Fruit fly (Drosophila melanogaster): ENCODE results near the gene CG31251.

Gene CG31251

DNA sequence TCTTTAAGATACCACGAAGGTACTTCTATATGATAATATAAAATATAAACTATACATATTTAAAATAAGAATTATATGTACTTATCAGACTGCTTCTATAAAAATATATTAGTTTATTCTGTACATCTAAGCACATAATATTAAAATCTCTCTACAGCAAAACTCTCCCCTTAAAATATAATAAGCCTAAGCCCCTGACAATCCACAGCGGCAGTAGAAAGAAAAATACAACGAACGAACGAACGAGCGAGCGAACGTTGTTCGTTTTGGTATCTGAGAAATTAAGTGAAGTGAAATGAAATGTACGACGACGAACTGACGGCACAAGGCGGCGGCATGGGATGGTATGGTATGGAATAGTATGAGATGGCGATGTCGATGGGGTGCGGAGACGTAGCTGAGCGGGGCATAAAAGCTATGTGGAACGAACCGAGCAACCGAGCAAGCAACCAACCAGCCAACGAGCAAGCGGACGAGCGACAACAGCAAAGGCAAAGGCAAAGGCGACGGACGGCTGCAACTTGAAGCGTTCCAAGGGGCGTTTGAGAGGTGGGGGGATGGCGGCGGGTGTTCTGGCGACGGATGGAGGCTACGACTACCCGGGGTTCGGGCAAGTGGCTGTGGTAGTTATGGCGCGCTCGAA is 15.9 kb upstream of the CG31251 start (continued):
- TF ChIP-seq CG32772 (GFP tag; IDR thresholded peaks at IDR 0.05) = peak; percentile 98
- peak; percentile 98 for TF ChIP-seq Fer2 (tag; optimal IDR thresholded peaks at IDR 0.05)
- no peak for TF ChIP-seq prd (optimal IDR thresholded peaks at IDR 0.05)
- peak; percentile 98 for TF ChIP-seq prd (GFP tag; IDR thresholded peaks at IDR 0.05)
- peak in 1 of 2 experiments; percentile 95 for TF ChIP-seq Hr78 (GFP tag; optimal IDR thresholded peaks at IDR 0.05)
- TF ChIP-seq Hr39 (optimal IDR thresholded peaks at IDR 0.05) = no peak
- peak; percentile 98 for TF ChIP-seq sob (GFP tag; IDR thresholded peaks at IDR 0.05)
- peak; percentile 0 for TF ChIP-seq BEAF-32 (GFP tag; optimal IDR thresholded peaks at IDR 0.05)
- peak; percentile 100 for TF ChIP-seq Fer1 (GFP tag; optimal IDR thresholded peaks at IDR 0.05)
- TF ChIP-seq mld (GFP tag; IDR thresholded peaks at IDR 0.05; ENCODE audit: partially characterized antibody) = no peak
- TF ChIP-seq CG18599 (GFP tag; optimal IDR thresholded peaks at IDR 0.05) = peak; percentile 100
- TF ChIP-seq dimm (GFP tag; IDR thresholded peaks at IDR 0.05) = peak; percentile 88
- TF ChIP-seq CG11560 (tag; IDR thresholded peaks at IDR 0.05) = peak; percentile 90
- TF ChIP-seq CG10147 (GFP tag; optimal IDR thresholded peaks at IDR 0.05) = peak; percentile 98
- peak; percentile 99 for TF ChIP-seq gem (tag; optimal IDR thresholded peaks at IDR 0.05)
- peak; percentile 99 for TF ChIP-seq Hand (GFP tag; optimal IDR thresholded peaks at IDR 0.05)
- TF ChIP-seq CG9215 (GFP tag; IDR thresholded peaks at IDR 0.05) = peak; percentile 98
- peak; percentile 98 for TF ChIP-seq CG7372 (GFP tag; IDR thresholded peaks at IDR 0.05)
- peak; percentile 100 for TF ChIP-seq CG10543 (GFP tag; optimal IDR thresholded peaks at IDR 0.05)
- TF ChIP-seq h (optimal IDR thresholded peaks at IDR 0.05) = no peak
- TF ChIP-seq sna (GFP tag; IDR thresholded peaks at IDR 0.05; ENCODE audit: partially characterized antibody) = 0 out of 2 replicates have a peak, but pooled peaks have one; percentile 32
- no peak; the same call in none of the 4 replicates for TF ChIP-seq Gug (GFP tag; IDR thresholded peaks at IDR 0.05)
- TF ChIP-seq Spps (tag; optimal IDR thresholded peaks at IDR 0.05) = peak; percentile 97
- TF ChIP-seq ro (GFP tag; IDR thresholded peaks at IDR 0.05) = peak; percentile 95
- TF ChIP-seq CG14050 (GFP tag; IDR thresholded peaks at IDR 0.05) = peak; percentile 97
- TF ChIP-seq abd-A (tag; optimal IDR thresholded peaks at IDR 0.05) = peak; percentile 94
- TF ChIP-seq CG16779 (GFP tag; IDR thresholded peaks at IDR 0.05) = peak; percentile 85
- no peak for TF ChIP-seq CG34224 (GFP tag; IDR thresholded peaks at IDR 0.05; ENCODE audit: partially characterized antibody)
- peak; percentile 97 for TF ChIP-seq CG4424 (GFP tag; optimal IDR thresholded peaks at IDR 0.05)
- TF ChIP-seq dati (GFP tag; IDR thresholded peaks at IDR 0.05) = peak; percentile 92
- no peak for TF ChIP-seq pzg (GFP tag; optimal IDR thresholded peaks at IDR 0.05)
- TF ChIP-seq E2f2 (GFP tag; IDR thresholded peaks at IDR 0.05) = peak; percentile 88
- peak; percentile 45 for TF ChIP-seq her (GFP tag; optimal IDR thresholded peaks at IDR 0.05)
- TF ChIP-seq dan (GFP tag; IDR thresholded peaks at IDR 0.05) = peak; percentile 53; the same call in 1 of the 2 replicates
- 0 out of 3 replicates have a peak, but pooled peaks have one; percentile 1 for TF ChIP-seq HLH4C (GFP tag; IDR thresholded peaks at IDR 0.05; ENCODE audit: partially characterized antibody)
- peak; percentile 89 for TF ChIP-seq Nf-YB (GFP tag; optimal IDR thresholded peaks at IDR 0.05)
- peak; percentile 96 for TF ChIP-seq CG12155 (GFP tag; optimal IDR thresholded peaks at IDR 0.05)
- peak; percentile 52 for TF ChIP-seq Atf-2 (GFP tag; optimal IDR thresholded peaks at IDR 0.05)
- TF ChIP-seq CG18262 (tag; optimal IDR thresholded peaks at IDR 0.05) = peak; percentile 99
- TF ChIP-seq jigr1 (GFP tag; IDR thresholded peaks at IDR 0.05) = peak; percentile 97
- peak; percentile 88 for TF ChIP-seq CG4707 (GFP tag; optimal IDR thresholded peaks at IDR 0.05)
- TF ChIP-seq cato (GFP tag; optimal IDR thresholded peaks at IDR 0.05; ENCODE audit: borderline replicate concordance) = peak; percentile 93
- no peak for TF ChIP-seq vnd (GFP tag; IDR thresholded peaks at IDR 0.05; ENCODE audit: partially characterized antibody)
- peak; percentile 97 for TF ChIP-seq CG2875 (GFP tag; optimal IDR thresholded peaks at IDR 0.05)
- peak; percentile 99 for TF ChIP-seq tgo (GFP tag; IDR thresholded peaks at IDR 0.05)
- TF ChIP-seq cas (GFP tag; IDR thresholded peaks at IDR 0.05) = peak; percentile 95
- TF ChIP-seq TFAM (GFP tag; optimal IDR thresholded peaks at IDR 0.05) = peak; percentile 57
- TF ChIP-seq gce (GFP tag; IDR thresholded peaks at IDR 0.05) = peak; percentile 96
- no peak for TF ChIP-seq Lpt (GFP tag; optimal IDR thresholded peaks at IDR 0.05)
- TF ChIP-seq CG2199 (GFP tag; IDR thresholded peaks at IDR 0.05) = peak; percentile 88
